Worm (Caenorhabditis elegans) whole organism, early embryonic: Measurements from ENCODE around the gene sre-15.

Source experiments
- B0310.2 ChIP-seq: sonication (generic microtip); optimal IDR thresholded peaks from 2 replicates; lab custom pipeline; 2016; ENCODE audit warnings: mild to moderate bottlenecking, missing genetic modification characterization, missing compliant biosample characterization
- F13C5.2 ChIP-seq: sonication (generic microtip); optimal IDR thresholded peaks from 2 replicates; lab custom pipeline; 2017; ENCODE audit warnings: mild to moderate bottlenecking, missing genetic modification characterization, inconsistent platforms, missing compliant biosample characterization
- ama-1 ChIP-seq: fragments of 150-350 bp; optimal IDR thresholded peaks from 2 replicates; lab custom pipeline; 2014
- ceh-13 ChIP-seq: fragments of 200-800 bp; sonication (Bioruptor generic); optimal IDR thresholded peaks from 2 replicates; lab custom pipeline; 2018; ENCODE audit warnings: mild to moderate bottlenecking, missing genetic modification characterization, missing compliant biosample characterization
- ceh-36 ChIP-seq: sonication (generic microtip); optimal IDR thresholded peaks from 2 replicates; lab custom pipeline; 2016; ENCODE audit warnings: missing genetic modification characterization, inconsistent platforms, missing compliant biosample characterization
- ets-7 ChIP-seq: sonication (generic microtip); optimal IDR thresholded peaks from 2 replicates; lab custom pipeline; 2016; ENCODE audit warnings: missing genotype, missing genetic modification characterization, missing compliant biosample characterization
- flt-1 ChIP-seq: fragments of 200-800 bp; sonication (Bioruptor generic); IDR thresholded peaks from 2 replicates; pipeline ENCODE4 v1.3.6; 2022; ENCODE audit warnings: missing genetic modification characterization, missing compliant biosample characterization
- hmbx-1 ChIP-seq: sonication (generic microtip); optimal IDR thresholded peaks from 2 replicates; lab custom pipeline; 2016; ENCODE audit warnings: mild to moderate bottlenecking, missing genetic modification characterization, missing compliant biosample characterization
- hnd-1 ChIP-seq: sonication (generic microtip); optimal IDR thresholded peaks from 2 replicates; lab custom pipeline; 2016; ENCODE audit warnings: missing genetic modification characterization, missing compliant biosample characterization
- pes-1 ChIP-seq: fragments of 200-800 bp; sonication (Bioruptor generic); IDR thresholded peaks from 2 replicates; pipeline ENCODE4 v1.3.6; 2022; ENCODE audit warnings: missing genetic modification reagents, missing genetic modification characterization, missing compliant biosample characterization
- scrt-1 ChIP-seq: fragments of 200-800 bp; sonication (Bioruptor generic); IDR thresholded peaks from 2 replicates; pipeline ENCODE4 v1.3.6; 2022; ENCODE audit warnings: missing genetic modification characterization, missing compliant biosample characterization
- sea-1 ChIP-seq: fragments of 200-800 bp; sonication (Bioruptor generic); conservative IDR thresholded peaks from 2 replicates; pipeline ENCODE4 v1.3.6; 2022; ENCODE audit warnings: missing genetic modification characterization, missing compliant biosample characterization
- tbx-11 ChIP-seq: fragments of 200-800 bp; sonication (Bioruptor generic); IDR thresholded peaks from 2 replicates; pipeline ENCODE4 v1.3.6; 2022; ENCODE audit warnings: missing genetic modification characterization, missing compliant biosample characterization
- tbx-37 ChIP-seq: fragments of 200-800 bp; sonication (Bioruptor generic); conservative IDR thresholded peaks from 2 replicates; pipeline ENCODE4 v1.3.6; 2022; ENCODE audit warnings: missing genetic modification reagents, missing genetic modification characterization, missing compliant biosample characterization

ce11 chrIV:12200812-12201211 is 43.8 kb downstream of the sre-15 start:
- TF ChIP-seq tbx-11 (GFP tag; lab: Robert Waterston, UW) = no peak
- TF ChIP-seq hnd-1 (tag; lab: Kevin White, UChicago) = no peak
- TF ChIP-seq tbx-37 = no peak
- TF ChIP-seq F13C5.2 = no peak
- no peak for TF ChIP-seq scrt-1 (GFP tag; lab: Robert Waterston, UW)
- no peak for TF ChIP-seq pes-1 (GFP tag; lab: Robert Waterston, UW)
- TF ChIP-seq ama-1 (lab: Kevin White, UChicago) = no peak
- TF ChIP-seq ceh-36 = no peak
- no peak for TF ChIP-seq flt-1 (GFP tag; lab: Robert Waterston, UW)
- TF ChIP-seq sea-1 (GFP tag; lab: Robert Waterston, UW) = no peak
- TF ChIP-seq B0310.2 (tag; lab: Kevin White, UChicago) = no peak
- no peak for TF ChIP-seq hmbx-1
- no peak for TF ChIP-seq ets-7
- TF ChIP-seq ceh-13 (GFP tag; lab: Kevin White, UChicago) = no peak
